Worm (Caenorhabditis elegans) whole organism, L4 larva: ENCODE measurements around the gene T04B2.3.

Experiments
- F10B5.3 ChIP-seq: sonication (generic microtip); optimal IDR thresholded peaks from 2 replicates; lab custom pipeline; 2016; ENCODE audit warnings: mild to moderate bottlenecking, missing genetic modification characterization, missing compliant biosample characterization
- F44E2.7 ChIP-seq: fragments of 200-800 bp; sonication (Bioruptor generic); IDR thresholded peaks from 2 replicates; pipeline ENCODE4 v2.1.2; 2022; ENCODE audit warnings: missing genetic modification characterization, missing compliant biosample characterization
- F49E8.2 ChIP-seq: sonication (generic microtip); optimal IDR thresholded peaks from 2 replicates; lab custom pipeline; 2016; ENCODE audit warnings: missing compliant biosample characterization, mild to moderate bottlenecking, missing genetic modification characterization, borderline replicate concordance
- T20F7.1 ChIP-seq: fragments of 200-800 bp; sonication (Bioruptor generic); optimal IDR thresholded peaks from 2 replicates; lab custom pipeline; 2018; ENCODE audit warnings: mild to moderate bottlenecking, missing genetic modification characterization, missing compliant biosample characterization
- Y48G9A.11 ChIP-seq: fragments of 200-800 bp; sonication (Bioruptor generic); IDR thresholded peaks from 2 replicates; pipeline ENCODE4 v1.3.6; 2022; ENCODE audit warnings: missing genetic modification reagents, missing genetic modification characterization, missing compliant biosample characterization
- Y5F2A.4 ChIP-seq: fragments of 200-800 bp; sonication (Bioruptor generic); optimal IDR thresholded peaks from 2 replicates; lab custom pipeline; 2018; ENCODE audit warnings: mild to moderate bottlenecking, missing genetic modification characterization, missing compliant biosample characterization
- ZK337.2 ChIP-seq: fragments of 200-800 bp; sonication (Bioruptor generic); IDR thresholded peaks from 2 replicates; pipeline ENCODE4 v1.3.6; 2022; ENCODE audit warnings: missing genetic modification reagents, missing genetic modification characterization, missing compliant biosample characterization
- aha-1 ChIP-seq: fragments of 150-350 bp; peaks from one replicate; lab custom pipeline; 2014; ENCODE audit warnings: missing biosample characterization, missing genetic modification characterization
- arid-1 ChIP-seq: fragments of 200-800 bp; sonication (Bioruptor generic); conservative IDR thresholded peaks from 2 replicates; pipeline ENCODE4 v1.3.6; 2022; ENCODE audit warnings: missing genetic modification reagents, missing genetic modification characterization, missing compliant biosample characterization
- attf-4 ChIP-seq: sonication (generic microtip); optimal IDR thresholded peaks from 3 replicates; lab custom pipeline; 2017; ENCODE audit warnings: missing biosample characterization, missing genetic modification characterization
- ceh-28 ChIP-seq: fragments of 150-350 bp; optimal IDR thresholded peaks from 2 replicates; lab custom pipeline; 2014; ENCODE audit warnings: missing biosample characterization, missing genetic modification reagents, missing genetic modification characterization
- ceh-32 ChIP-seq: sonication (generic microtip); optimal IDR thresholded peaks from 2 replicates; lab custom pipeline; 2016; ENCODE audit warnings: mild to moderate bottlenecking, missing genetic modification characterization, missing compliant biosample characterization; ENCODE audit not compliant: poor library complexity
- ces-1 ChIP-seq: fragments of 150-350 bp; sonication (generic microtip); optimal IDR thresholded peaks from 4 replicates; lab custom pipeline; 2014; ENCODE audit warnings: missing biosample characterization, missing genetic modification reagents, missing genetic modification characterization
- daf-12 ChIP-seq: fragments of 150-350 bp; optimal IDR thresholded peaks from 2 replicates; lab custom pipeline; 2014; ENCODE audit warnings: missing biosample characterization, missing genetic modification reagents, missing genetic modification characterization
- dmd-8 ChIP-seq: fragments of 200-800 bp; sonication (Bioruptor generic); IDR thresholded peaks from 2 replicates; pipeline ENCODE4 v1.3.6; 2022; ENCODE audit warnings: missing genetic modification characterization, missing compliant biosample characterization
- dmd-9 ChIP-seq: fragments of 200-800 bp; sonication (Bioruptor generic); IDR thresholded peaks from 2 replicates; pipeline ENCODE4 v1.3.6; 2022; ENCODE audit warnings: missing genetic modification reagents, missing genetic modification characterization, missing compliant biosample characterization
- dpl-1 ChIP-seq: fragments of 150-350 bp; optimal IDR thresholded peaks from 2 replicates; lab custom pipeline; 2014; ENCODE audit warnings: missing biosample characterization, missing genetic modification reagents, missing genetic modification characterization
- dve-1 ChIP-seq: sonication (generic microtip); optimal IDR thresholded peaks from 2 replicates; lab custom pipeline; 2017; ENCODE audit warnings: antibody characterized with exemption, mild to moderate bottlenecking, missing genetic modification characterization, missing compliant biosample characterization; ENCODE audit not compliant: insufficient read depth
- egl-27 ChIP-seq: sonication (generic microtip); optimal IDR thresholded peaks from 3 replicates; lab custom pipeline; 2017; ENCODE audit warnings: missing biosample characterization, missing genetic modification reagents, missing genetic modification characterization
- fkh-10 ChIP-seq: fragments of 150-350 bp; optimal IDR thresholded peaks from 2 replicates; lab custom pipeline; 2014; ENCODE audit warnings: missing biosample characterization, missing genetic modification reagents, missing genetic modification characterization
- fos-1 ChIP-seq: fragments of 150-350 bp; optimal IDR thresholded peaks from 2 replicates; lab custom pipeline; 2014; ENCODE audit warnings: missing biosample characterization, missing genetic modification characterization
- hif-1 ChIP-seq, 2 experiments: sonication (generic microtip); optimal IDR thresholded peaks; 2 replicates each; lab custom pipeline; 2016 to 2017; ENCODE audit warnings: missing compliant biosample characterization in 2 of 2, missing genetic modification characterization in 2 of 2, missing genetic modification reagents in 2 of 2, missing genotype in 2 of 2, mild to moderate bottlenecking in 1 of 2
- hmg-1.1 ChIP-seq: fragments of 200-800 bp; sonication (Bioruptor generic); IDR thresholded peaks from 2 replicates; pipeline ENCODE4 v1.3.6; 2022; ENCODE audit warnings: missing genetic modification reagents, missing genetic modification characterization, missing compliant biosample characterization
- lin-1 ChIP-seq: fragments of 200-800 bp; sonication (Bioruptor generic); IDR thresholded peaks from 2 replicates; pipeline ENCODE4 v1.3.6; 2022; ENCODE audit warnings: missing genetic modification reagents, missing genetic modification characterization, missing compliant biosample characterization
- lin-13 ChIP-seq: fragments of 150-350 bp; optimal IDR thresholded peaks from 2 replicates; lab custom pipeline; 2014; ENCODE audit warnings: missing biosample characterization, missing genetic modification reagents, missing genetic modification characterization
- lin-39 ChIP-seq: fragments of 150-350 bp; optimal IDR thresholded peaks from 2 replicates; lab custom pipeline; 2014; ENCODE audit warnings: missing biosample characterization, missing genetic modification reagents, missing genetic modification characterization
- madf-5 ChIP-seq, 2 experiments: fragments of 200-800 bp; sonication (Bioruptor generic); IDR thresholded peaks; 2 replicates each; pipeline ENCODE4 v1.3.6; 2022; ENCODE audit warnings: missing compliant biosample characterization in 2 of 2, missing genetic modification characterization in 2 of 2
- mdt-29 ChIP-seq: fragments of 200-800 bp; sonication (Bioruptor generic); IDR thresholded peaks from 2 replicates; pipeline ENCODE4 v1.3.6; 2022; ENCODE audit warnings: missing genetic modification reagents, missing genetic modification characterization, missing compliant biosample characterization
- mep-1 ChIP-seq: fragments of 150-350 bp; sonication (generic microtip); optimal IDR thresholded peaks from 3 replicates; lab custom pipeline; 2014; ENCODE audit warnings: missing biosample characterization, missing genetic modification characterization
- nhr-11 ChIP-seq: fragments of 150-350 bp; optimal IDR thresholded peaks from 2 replicates; lab custom pipeline; 2014; ENCODE audit warnings: missing biosample characterization, missing genetic modification characterization
- nhr-111 ChIP-seq: fragments of 200-800 bp; sonication (Bioruptor generic); optimal IDR thresholded peaks from 2 replicates; lab custom pipeline; 2018; ENCODE audit warnings: mild to moderate bottlenecking, missing genetic modification characterization, missing compliant biosample characterization
- nhr-28 ChIP-seq: fragments of 150-350 bp; optimal IDR thresholded peaks from 2 replicates; lab custom pipeline; 2014; ENCODE audit warnings: missing biosample characterization, missing genetic modification characterization
- nhr-42 ChIP-seq: fragments of 200-800 bp; sonication (Bioruptor generic); IDR thresholded peaks from 2 replicates; pipeline ENCODE4 v1.3.6; 2022; ENCODE audit warnings: missing genetic modification characterization, missing compliant biosample characterization
- pha-4 ChIP-seq, 2 experiments: fragments of 150-350 bp in 1 of 2; fragments of 200-800 bp in 1 of 2; sonication (Bioruptor generic) in 1 of 2; IDR thresholded peaks in 1 of 2; optimal IDR thresholded peaks in 1 of 2; 2 replicates each; pipeline versions ENCODE4 v1.3.6 to Lab custom; 2014 to 2022; ENCODE audit warnings: missing genetic modification characterization in 2 of 2, missing genetic modification reagents in 2 of 2, missing biosample characterization in 1 of 2, missing compliant biosample characterization in 1 of 2
- php-3 ChIP-seq: fragments of 200-800 bp; sonication (Bioruptor generic); IDR thresholded peaks from 2 replicates; pipeline ENCODE4 v1.3.6; 2022; ENCODE audit warnings: missing genetic modification reagents, missing genetic modification characterization, missing compliant biosample characterization
- pqm-1 ChIP-seq: sonication (generic microtip); optimal IDR thresholded peaks from 2 replicates; lab custom pipeline; 2017; ENCODE audit warnings: missing biosample characterization, missing genetic modification characterization
- rbr-2 ChIP-seq: sonication (generic microtip); optimal IDR thresholded peaks from 2 replicates; lab custom pipeline; 2016; ENCODE audit warnings: missing genotype, missing genetic modification characterization, missing compliant biosample characterization
- saeg-2 ChIP-seq: fragments of 200-800 bp; sonication (Bioruptor generic); IDR thresholded peaks from 2 replicates; pipeline ENCODE4 v1.3.6; 2022; ENCODE audit warnings: missing genetic modification reagents, missing genetic modification characterization, missing compliant biosample characterization
- sdz-12 ChIP-seq: fragments of 200-800 bp; sonication (Bioruptor generic); optimal IDR thresholded peaks from 2 replicates; lab custom pipeline; 2018; ENCODE audit warnings: mild to moderate bottlenecking, missing genetic modification characterization, missing compliant biosample characterization
- skn-1 ChIP-seq: fragments of 150-350 bp; optimal IDR thresholded peaks from 2 replicates; lab custom pipeline; 2014; ENCODE audit warnings: missing biosample characterization, missing genetic modification characterization
- snpc-1.2 ChIP-seq: fragments of 200-800 bp; sonication (Bioruptor generic); IDR thresholded peaks from 2 replicates; pipeline ENCODE4 v1.3.6; 2022; ENCODE audit warnings: missing genetic modification reagents, missing genetic modification characterization, missing compliant biosample characterization
- spr-3 ChIP-seq: fragments of 200-800 bp; sonication (Bioruptor generic); optimal IDR thresholded peaks from 2 replicates; lab custom pipeline; 2018; ENCODE audit warnings: mild to moderate bottlenecking, missing genetic modification characterization, missing compliant biosample characterization
- tag-97 ChIP-seq: fragments of 200-800 bp; sonication (Bioruptor generic); IDR thresholded peaks from 2 replicates; pipeline ENCODE4 v1.3.6; 2022; ENCODE audit warnings: missing genetic modification characterization, missing compliant biosample characterization
- unc-39 ChIP-seq: sonication (generic microtip); optimal IDR thresholded peaks from 2 replicates; lab custom pipeline; 2017; ENCODE audit warnings: missing biosample characterization, missing genetic modification characterization
- vab-7 ChIP-seq: fragments of 200-800 bp; sonication (Bioruptor generic); IDR thresholded peaks from 2 replicates; pipeline ENCODE4 v1.3.6; 2022; ENCODE audit warnings: missing genetic modification reagents, missing genetic modification characterization, missing compliant biosample characterization
- zag-1 ChIP-seq: fragments of 150-350 bp; optimal IDR thresholded peaks from 2 replicates; lab custom pipeline; 2014; ENCODE audit warnings: missing biosample characterization, missing genetic modification characterization
- zfp-2 ChIP-seq: sonication (generic microtip); optimal IDR thresholded peaks from 2 replicates; lab custom pipeline; 2016; ENCODE audit warnings: mild to moderate bottlenecking, missing genetic modification characterization, missing compliant biosample characterization
- zip-11 ChIP-seq: fragments of 200-800 bp; sonication (Bioruptor generic); IDR thresholded peaks from 2 replicates; pipeline ENCODE4 v1.3.6; 2022; ENCODE audit warnings: missing genetic modification characterization, missing compliant biosample characterization
- zip-2 ChIP-seq: fragments of 150-350 bp; optimal IDR thresholded peaks from 2 replicates; lab custom pipeline; 2014; ENCODE audit warnings: missing biosample characterization, missing genetic modification characterization
- ztf-11 ChIP-seq: fragments of 150-350 bp; optimal IDR thresholded peaks from 2 replicates; lab custom pipeline; 2014; ENCODE audit warnings: missing biosample characterization, missing genetic modification characterization

T04B2.3 gene

DNA sequence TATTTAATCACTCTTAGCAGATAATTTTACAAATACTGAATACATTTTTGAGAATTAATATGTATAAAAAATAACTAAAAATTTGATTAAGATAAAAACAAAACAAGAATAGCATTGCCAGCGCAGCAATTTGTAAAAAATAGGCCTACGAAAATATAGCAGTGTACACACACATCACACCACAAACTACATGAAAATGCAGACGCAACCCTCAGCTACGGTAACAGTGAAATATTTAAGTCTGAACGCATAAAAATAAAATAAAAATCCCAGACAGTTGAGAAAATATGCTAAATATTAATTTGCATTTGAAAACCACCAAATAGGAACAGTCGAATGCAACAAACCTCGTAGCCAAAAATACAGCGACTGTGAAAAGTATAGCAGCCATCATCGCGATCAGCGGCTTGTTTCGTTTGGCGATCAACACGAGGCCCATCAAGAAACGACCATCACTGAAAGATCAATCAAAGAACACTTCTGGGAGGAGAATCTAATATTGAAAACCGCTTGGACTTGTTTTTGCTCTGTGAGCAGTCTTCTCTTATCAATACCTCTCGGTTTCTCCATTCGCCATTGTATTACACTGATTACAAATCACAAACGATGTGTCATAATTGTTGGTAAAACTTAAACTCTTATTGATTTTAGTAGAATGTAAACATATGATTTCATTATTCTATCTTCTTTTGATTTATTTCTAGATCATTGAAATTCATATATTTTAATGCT, 48.6 kb upstream of the T04B2.3 start, which contains the start of gene pyp-1 (continued):
- no peak for TF ChIP-seq dmd-9 (GFP tag; lab: Robert Waterston, UW)
- TF ChIP-seq php-3 (GFP tag; lab: Robert Waterston, UW) = no peak
- 0 out of 2 replicates have a peak, but pooled peaks have one; percentile 12 for TF ChIP-seq mdt-29 (GFP tag; lab: Robert Waterston, UW)
- no peak for TF ChIP-seq fos-1 (tag; lab: Kevin White, UChicago)
- TF ChIP-seq saeg-2 (GFP tag; lab: Robert Waterston, UW) = no peak
- TF ChIP-seq Y5F2A.4 = no peak
- TF ChIP-seq spr-3 (GFP tag; lab: Kevin White, UChicago) = no peak
- TF ChIP-seq mep-1 (tag; lab: Kevin White, UChicago) = peak; percentile 9
- no peak for TF ChIP-seq ceh-32
- TF ChIP-seq rbr-2 (tag; lab: Kevin White, UChicago) = no peak
- no peak for TF ChIP-seq ceh-28
- TF ChIP-seq ZK337.2 (GFP tag; lab: Robert Waterston, UW) = no peak
- TF ChIP-seq attf-4 (tag; lab: Kevin White, UChicago) = no peak
- no peak for TF ChIP-seq pha-4 (GFP tag; IDR thresholded peaks at IDR 0.05; lab: Robert Waterston, UW)
- TF ChIP-seq pha-4 (tag; optimal IDR thresholded peaks at IDR 0.05; lab: Kevin White, UChicago) = peak; percentile 48
- TF ChIP-seq F10B5.3 = no peak
- TF ChIP-seq snpc-1.2 (GFP tag; lab: Robert Waterston, UW) = 0 out of 2 replicates have a peak, but pooled peaks have one; percentile 37
- peak; percentile 5 for TF ChIP-seq dpl-1
- peak; percentile 67 for TF ChIP-seq nhr-28
- TF ChIP-seq sdz-12 (GFP tag; lab: Kevin White, UChicago) = no peak
- TF ChIP-seq skn-1 (tag; lab: Kevin White, UChicago) = no peak
- TF ChIP-seq T20F7.1 (GFP tag; lab: Kevin White, UChicago) = no peak
- TF ChIP-seq nhr-42 (GFP tag; lab: Robert Waterston, UW) = no peak
- TF ChIP-seq hif-1 (tag; optimal IDR thresholded peaks at IDR 0.05; lab: Kevin White, UChicago) = peak in 1 of 2 experiments; percentile 13
- TF ChIP-seq lin-39 (tag; lab: Kevin White, UChicago) = no peak
- no peak for TF ChIP-seq madf-5 (GFP tag; IDR thresholded peaks at IDR 0.05; lab: Robert Waterston, UW)
- TF ChIP-seq F49E8.2 (tag; lab: Kevin White, UChicago) = no peak
- no peak for TF ChIP-seq lin-13
- TF ChIP-seq ztf-11 (tag; lab: Kevin White, UChicago) = no peak
- 0 out of 2 replicates have a peak, but pooled peaks have one; percentile 20 for TF ChIP-seq Y48G9A.11 (GFP tag; lab: Robert Waterston, UW)
- TF ChIP-seq zfp-2 = no peak
- TF ChIP-seq dmd-8 (GFP tag; lab: Robert Waterston, UW) = no peak
- no peak for TF ChIP-seq hmg-1.1 (GFP tag; lab: Robert Waterston, UW)
- no peak for TF ChIP-seq ces-1 (GFP tag; lab: Kevin White, UChicago)
- TF ChIP-seq lin-1 (GFP tag; lab: Robert Waterston, UW) = no peak
- no peak for TF ChIP-seq nhr-111 (GFP tag; lab: Kevin White, UChicago)
- TF ChIP-seq pqm-1 (tag; lab: Kevin White, UChicago) = peak; percentile 6
- TF ChIP-seq zip-2 (tag; lab: Kevin White, UChicago) = no peak
- TF ChIP-seq fkh-10 (GFP tag; lab: Kevin White, UChicago) = no peak
- peak; percentile 30 for TF ChIP-seq nhr-11 (tag; lab: Kevin White, UChicago)
- 0 out of 2 replicates have a peak, but pooled peaks have one; percentile 4 for TF ChIP-seq arid-1 (GFP tag; lab: Robert Waterston, UW)
- TF ChIP-seq vab-7 = no peak
- no peak for TF ChIP-seq zag-1 (tag; lab: Kevin White, UChicago)
- no peak for TF ChIP-seq daf-12 (tag; lab: Kevin White, UChicago)
- TF ChIP-seq tag-97 = no peak
- peak; percentile 74 for TF ChIP-seq dve-1 (tag; lab: Kevin White, UChicago)
- no peak for TF ChIP-seq unc-39 (tag; lab: Kevin White, UChicago)
- TF ChIP-seq egl-27 (tag; lab: Kevin White, UChicago) = no peak
- no peak for TF ChIP-seq zip-11 (GFP tag; lab: Robert Waterston, UW)
- TF ChIP-seq F44E2.7 = no peak
- no peak for TF ChIP-seq aha-1
